Worm (Caenorhabditis elegans) whole organism, L3 larva: ENCODE results near the gene F35H10.10.

Experiments
- R02D3.7 ChIP-seq: fragments of 150-350 bp; optimal IDR thresholded peaks from 2 replicates; lab custom pipeline; 2014; ENCODE audit warnings: missing biosample characterization, missing genetic modification characterization
- ZK546.5 ChIP-seq: sonication (generic microtip); optimal IDR thresholded peaks from 2 replicates; lab custom pipeline; 2017; ENCODE audit warnings: missing biosample characterization, missing genetic modification characterization
- aly-2 ChIP-seq: fragments of 150-350 bp; optimal IDR thresholded peaks from 2 replicates; lab custom pipeline; 2014; ENCODE audit warnings: missing biosample characterization, missing genetic modification characterization
- ama-1 ChIP-seq: fragments of 150-350 bp; optimal IDR thresholded peaks from 2 replicates; lab custom pipeline; 2018
- ceh-16 ChIP-seq: sonication (generic microtip); optimal IDR thresholded peaks from 2 replicates; lab custom pipeline; 2017; ENCODE audit warnings: missing biosample characterization, missing genetic modification characterization
- ceh-28 ChIP-seq: fragments of 150-350 bp; optimal IDR thresholded peaks from 2 replicates; lab custom pipeline; 2014; ENCODE audit warnings: missing biosample characterization, missing genetic modification reagents, missing genetic modification characterization
- ceh-82 ChIP-seq: fragments of 150-350 bp; optimal IDR thresholded peaks from 2 replicates; lab custom pipeline; 2014; ENCODE audit warnings: missing biosample characterization, missing genetic modification characterization
- ceh-9 ChIP-seq: sonication (generic microtip); optimal IDR thresholded peaks from 2 replicates; lab custom pipeline; 2018; ENCODE audit warnings: missing biosample characterization, missing genetic modification characterization
- daf-12 ChIP-seq: fragments of 150-350 bp; optimal IDR thresholded peaks from 2 replicates; lab custom pipeline; 2014; ENCODE audit warnings: missing biosample characterization, missing genetic modification reagents, missing genetic modification characterization
- egl-27 ChIP-seq: sonication (generic microtip); optimal IDR thresholded peaks from 4 replicates; lab custom pipeline; 2017; ENCODE audit warnings: missing biosample characterization, missing genetic modification reagents, missing genetic modification characterization
- egl-5 ChIP-seq: fragments of 150-350 bp; optimal IDR thresholded peaks from 2 replicates; lab custom pipeline; 2017; ENCODE audit warnings: missing biosample characterization, missing genetic modification reagents, missing genetic modification characterization, inconsistent platforms
- elt-1 ChIP-seq: fragments of 150-350 bp; optimal IDR thresholded peaks from 2 replicates; lab custom pipeline; 2014; ENCODE audit warnings: missing biosample characterization, missing genetic modification characterization
- elt-3 ChIP-seq, 3 experiments: fragments of 150-350 bp in 1 of 3; sonication (generic microtip) in 2 of 3; optimal IDR thresholded peaks; 2 replicates in 2 of 3; 4 replicates in 1 of 3; lab custom pipeline; 2014 to 2017; ENCODE audit warnings: missing biosample characterization in 3 of 3, missing genetic modification characterization in 3 of 3
- eor-1 ChIP-seq, 2 experiments: fragments of 150-350 bp; optimal IDR thresholded peaks; 2 replicates each; lab custom pipeline; 2014 to 2018; ENCODE audit warnings: missing biosample characterization in 2 of 2, missing genetic modification characterization in 2 of 2
- fkh-10 ChIP-seq: sonication (generic microtip); optimal IDR thresholded peaks from 2 replicates; lab custom pipeline; 2017; ENCODE audit warnings: missing biosample characterization, missing genetic modification reagents, missing genetic modification characterization
- fkh-2 ChIP-seq: fragments of 150-350 bp; optimal IDR thresholded peaks from 2 replicates; lab custom pipeline; 2014; ENCODE audit warnings: missing biosample characterization, missing genetic modification reagents, missing genetic modification characterization
- fos-1 ChIP-seq: fragments of 150-350 bp; optimal IDR thresholded peaks from 2 replicates; lab custom pipeline; 2014; ENCODE audit warnings: missing biosample characterization, missing genetic modification characterization
- hmg-11 ChIP-seq: sonication (generic microtip); optimal IDR thresholded peaks from 2 replicates; lab custom pipeline; 2016; ENCODE audit warnings: missing genetic modification characterization, missing compliant biosample characterization
- lin-15B ChIP-seq: fragments of 150-350 bp; optimal IDR thresholded peaks from 2 replicates; lab custom pipeline; 2014; ENCODE audit warnings: missing biosample characterization, missing genetic modification characterization
- lsy-12 ChIP-seq: sonication (generic microtip); optimal IDR thresholded peaks from 2 replicates; lab custom pipeline; 2016; ENCODE audit warnings: mild to moderate bottlenecking, missing genetic modification characterization, missing compliant biosample characterization
- mdl-1 ChIP-seq: fragments of 150-350 bp; optimal IDR thresholded peaks from 2 replicates; lab custom pipeline; 2014; ENCODE audit warnings: missing biosample characterization, missing genetic modification characterization
- mml-1 ChIP-seq: fragments of 150-350 bp; sonication (generic microtip); optimal IDR thresholded peaks from 3 replicates; lab custom pipeline; 2014; ENCODE audit warnings: missing biosample characterization, missing genetic modification characterization
- nhr-11 ChIP-seq: fragments of 150-350 bp; optimal IDR thresholded peaks from 2 replicates; lab custom pipeline; 2014; ENCODE audit warnings: missing biosample characterization, missing genetic modification characterization
- nhr-23 ChIP-seq: fragments of 150-350 bp; optimal IDR thresholded peaks from 2 replicates; lab custom pipeline; 2014; ENCODE audit warnings: missing biosample characterization, missing genetic modification reagents, missing genetic modification characterization
- nhr-25 ChIP-seq: sonication (generic microtip); optimal IDR thresholded peaks from 2 replicates; lab custom pipeline; 2017; ENCODE audit warnings: missing biosample characterization, missing genetic modification characterization
- nhr-43 ChIP-seq: sonication (generic microtip); optimal IDR thresholded peaks from 2 replicates; lab custom pipeline; 2016; ENCODE audit warnings: mild to moderate bottlenecking, missing genetic modification characterization, missing compliant biosample characterization; ENCODE audit not compliant: poor library complexity, severe bottlenecking
- nhr-67 ChIP-seq: fragments of 150-350 bp; optimal IDR thresholded peaks from 2 replicates; lab custom pipeline; 2014; ENCODE audit warnings: missing biosample characterization, missing genetic modification characterization
- nhr-77 ChIP-seq: fragments of 150-350 bp; optimal IDR thresholded peaks from 2 replicates; lab custom pipeline; 2014; ENCODE audit warnings: missing biosample characterization, missing genetic modification characterization
- pha-4 ChIP-seq: fragments of 150-350 bp; optimal IDR thresholded peaks from 2 replicates; lab custom pipeline; 2014; ENCODE audit warnings: missing biosample characterization, missing genetic modification reagents, missing genetic modification characterization
- pqm-1 ChIP-seq: fragments of 150-350 bp; optimal IDR thresholded peaks from 2 replicates; lab custom pipeline; 2017; ENCODE audit warnings: missing biosample characterization, missing genetic modification characterization, inconsistent platforms
- skn-1 ChIP-seq: fragments of 150-350 bp; optimal IDR thresholded peaks from 2 replicates; lab custom pipeline; 2014; ENCODE audit warnings: missing biosample characterization, missing genetic modification characterization
- snpc-4 ChIP-seq: fragments of 150-350 bp; optimal IDR thresholded peaks from 2 replicates; lab custom pipeline; 2014; ENCODE audit warnings: missing biosample characterization, missing genetic modification characterization
- unc-39 ChIP-seq: sonication (generic microtip); optimal IDR thresholded peaks from 4 replicates; lab custom pipeline; 2017; ENCODE audit warnings: missing biosample characterization, missing genetic modification characterization
- ztf-4 ChIP-seq: fragments of 150-350 bp; optimal IDR thresholded peaks from 2 replicates; lab custom pipeline; 2014; ENCODE audit warnings: missing biosample characterization, missing genetic modification characterization

F35H10.10 gene

ce11 chrIV:8325667-8326066 is 12.9 kb upstream of the F35H10.10 start, which contains the start of gene F35H10.3:
F35H10.3 (plus strand) TSS chrIV:8325967.
- TF ChIP-seq skn-1 (no peak), fkh-2 (tag; lab: Kevin White, UChicago) (no peak), nhr-11 (tag; lab: Kevin White, UChicago) (no peak), egl-5 (tag; lab: Kevin White, UChicago) (no peak), nhr-43 (tag; lab: Kevin White, UChicago) (no peak), ceh-28 (no peak), ceh-82 (tag; lab: Kevin White, UChicago) (no peak), daf-12 (tag; lab: Kevin White, UChicago) (no peak), fos-1 (tag; lab: Kevin White, UChicago) (no peak), fkh-10 (no peak), R02D3.7 (no peak), ama-1 (lab: Kevin White, UChicago) (no peak), ceh-9 (tag; lab: Kevin White, UChicago) (no peak), egl-27 (no peak), elt-3 (tag; optimal IDR thresholded peaks at IDR 0.05; lab: Kevin White, UChicago) (no peak)

- TF ChIP-seq ceh-82 (tag; lab: Kevin White, UChicago) (no peak), ztf-4 (tag; lab: Kevin White, UChicago) (no peak), elt-1 (tag; lab: Kevin White, UChicago) (no peak), fkh-2 (tag; lab: Kevin White, UChicago) (no peak), R02D3.7 (no peak), mml-1 (tag; lab: Kevin White, UChicago) (no peak), nhr-25 (tag; lab: Kevin White, UChicago) (peak; percentile 27)
Observed at ce11 chrIV:8318799-8319198, 6.1 kb upstream of the F35H10.10 start.

DNA sequence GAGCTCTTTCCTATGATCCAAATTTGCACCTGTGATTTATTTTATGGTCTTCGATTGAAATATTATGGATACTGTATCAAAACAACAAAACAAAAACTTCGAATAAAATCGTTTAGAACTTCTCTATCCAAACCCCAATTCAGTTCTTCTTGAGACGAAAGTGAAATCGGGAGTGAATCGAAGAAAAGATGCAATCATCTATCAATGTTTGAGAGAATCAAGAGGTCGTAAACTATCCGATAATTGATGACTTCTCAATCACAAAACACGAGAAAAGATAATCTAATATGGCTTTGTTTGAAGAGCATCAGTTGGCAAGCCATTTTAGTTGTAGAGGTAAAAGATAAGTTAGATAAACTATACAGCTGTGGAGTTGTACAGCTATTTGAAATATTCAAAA is 5.1 kb upstream of the F35H10.10 start:
- TF ChIP-seq nhr-23 (peak; percentile 34), hmg-11 (tag; lab: Kevin White, UChicago) (no peak), nhr-67 (tag; lab: Kevin White, UChicago) (no peak), ZK546.5 (tag; lab: Kevin White, UChicago) (no peak)

DNA sequence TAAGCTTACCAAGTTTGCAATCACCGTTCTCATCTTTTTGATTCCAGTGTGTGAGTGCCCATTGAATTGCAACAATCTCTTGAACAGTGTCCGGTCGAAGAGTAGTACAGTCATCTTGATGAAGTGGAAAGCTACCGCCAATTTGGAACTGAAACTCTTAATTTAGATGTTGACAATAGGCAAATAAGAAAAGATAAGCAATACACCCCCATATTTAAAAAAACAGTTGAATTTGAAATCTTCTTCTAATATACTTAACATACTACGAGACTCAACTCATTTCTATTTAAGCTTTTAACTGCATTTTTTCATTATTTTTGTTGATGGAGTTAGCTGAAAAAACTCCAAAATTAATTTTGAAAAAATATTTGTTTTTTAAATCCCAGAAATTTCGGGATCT is 641 bp downstream of the F35H10.10 start:
- TF ChIP-seq nhr-77 (tag; lab: Kevin White, UChicago) = no peak
- no peak for TF ChIP-seq snpc-4 (tag; lab: Kevin White, UChicago)
- no peak for TF ChIP-seq eor-1 (tag; optimal IDR thresholded peaks at IDR 0.05; lab: Kevin White, UChicago)
- no peak for TF ChIP-seq fos-1 (tag; lab: Kevin White, UChicago)
- no peak for TF ChIP-seq elt-1 (tag; lab: Kevin White, UChicago)
- TF ChIP-seq ceh-82 (tag; lab: Kevin White, UChicago) = no peak
- TF ChIP-seq skn-1 = no peak
- TF ChIP-seq pha-4 (tag; lab: Kevin White, UChicago) = no peak
- TF ChIP-seq nhr-11 (tag; lab: Kevin White, UChicago) = no peak
- TF ChIP-seq ama-1 (lab: Kevin White, UChicago) = no peak
- TF ChIP-seq mml-1 (tag; lab: Kevin White, UChicago) = no peak
- TF ChIP-seq lin-15B (tag; lab: Kevin White, UChicago) = no peak
- no peak for TF ChIP-seq fkh-10
- TF ChIP-seq pqm-1 (tag; lab: Kevin White, UChicago) = no peak
- no peak for TF ChIP-seq unc-39
- no peak for TF ChIP-seq mdl-1 (tag; lab: Kevin White, UChicago)
- no peak for TF ChIP-seq lsy-12 (tag; lab: Kevin White, UChicago)
- no peak for TF ChIP-seq ZK546.5 (tag; lab: Kevin White, UChicago)

- no peak for TF ChIP-seq ceh-16 (tag; lab: Kevin White, UChicago)
- no peak for TF ChIP-seq nhr-25 (tag; lab: Kevin White, UChicago)
- peak; percentile 37 for TF ChIP-seq nhr-43 (tag; lab: Kevin White, UChicago)
- no peak for TF ChIP-seq ztf-4 (tag; lab: Kevin White, UChicago)
Observed at ce11 chrIV:8307408-8307807, 5.3 kb downstream of the F35H10.10 start.

DNA sequence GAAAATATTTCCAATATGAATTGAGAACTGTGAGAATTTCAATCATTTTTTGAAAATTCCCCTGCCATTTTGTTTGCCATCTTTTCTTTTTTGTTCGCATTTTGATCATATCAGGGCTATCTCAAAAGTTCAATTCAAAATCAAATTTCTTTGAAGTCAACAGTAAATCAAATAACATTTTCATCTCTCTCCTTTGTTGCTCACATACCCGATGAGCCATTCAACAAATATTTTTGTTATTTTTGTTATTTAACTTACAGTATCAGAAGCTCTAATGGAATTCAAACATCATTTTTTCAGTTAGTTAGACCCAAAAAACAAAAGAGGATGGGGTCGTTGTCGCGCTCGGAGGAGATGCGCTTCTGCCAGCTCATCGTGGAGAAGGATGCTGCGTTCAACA is 9.1 kb downstream of the F35H10.10 start, which contains the start of gene vha-5:
Gene vha-5 (plus strand): TSS at position 301 of the 400 bp plus-strand sequence.
- TF ChIP-seq pha-4 (tag; lab: Kevin White, UChicago) = peak; percentile 9
- TF ChIP-seq aly-2 (tag; lab: Kevin White, UChicago) = no peak
- no peak for TF ChIP-seq nhr-43 (tag; lab: Kevin White, UChicago)
